Worm (Caenorhabditis elegans) whole organism, midembryonic: ENCODE results near the gene vdac-1.

Experiments used
- T22C8.4 ChIP-seq: fragments of 200-800 bp; sonication (Bioruptor generic); IDR thresholded peaks from 2 replicates; pipeline ENCODE4 v1.3.6; 2022; ENCODE audit warnings: missing genetic modification characterization, missing compliant biosample characterization
- cog-1 ChIP-seq: sonication (generic microtip); optimal IDR thresholded peaks from 2 replicates; lab custom pipeline; 2016; ENCODE audit warnings: missing genetic modification characterization, missing compliant biosample characterization
- flt-1 ChIP-seq: fragments of 200-800 bp; sonication (Bioruptor generic); IDR thresholded peaks from 2 replicates; pipeline ENCODE4 v1.3.6; 2022; ENCODE audit warnings: missing genetic modification characterization, missing compliant biosample characterization
- klf-2 ChIP-seq: fragments of 200-800 bp; sonication (Bioruptor generic); conservative IDR thresholded peaks from 2 replicates; pipeline ENCODE4 v1.3.6; 2022; ENCODE audit warnings: missing genetic modification reagents, missing genetic modification characterization, missing compliant biosample characterization
- med-1 ChIP-seq: sonication (generic microtip); optimal IDR thresholded peaks from 2 replicates; lab custom pipeline; 2017; ENCODE audit warnings: missing genetic modification characterization, mild to moderate bottlenecking, missing compliant biosample characterization, antibody characterized with exemption, missing genetic modification reagents; ENCODE audit not compliant: insufficient read depth
- ref-1 ChIP-seq: fragments of 200-800 bp; sonication (Bioruptor generic); conservative IDR thresholded peaks from 2 replicates; pipeline ENCODE4 v1.3.6; 2022; ENCODE audit warnings: missing genetic modification reagents, missing genetic modification characterization, missing compliant biosample characterization
- tab-1 ChIP-seq: fragments of 200-800 bp; sonication (Bioruptor generic); IDR thresholded peaks from 2 replicates; pipeline ENCODE4 v1.3.6; 2022; ENCODE audit warnings: missing genetic modification characterization, missing compliant biosample characterization
- ztf-23 ChIP-seq: fragments of 200-800 bp; sonication (Bioruptor generic); IDR thresholded peaks from 2 replicates; pipeline ENCODE4 v1.3.6; 2022; ENCODE audit warnings: missing genetic modification reagents, missing genetic modification characterization, missing compliant biosample characterization
- ztf-29 ChIP-seq: fragments of 200-800 bp; sonication (Bioruptor generic); IDR thresholded peaks from 2 replicates; pipeline ENCODE4 v1.3.6; 2022; ENCODE audit warnings: missing genetic modification reagents, missing genetic modification characterization, missing compliant biosample characterization

Gene vdac-1

DNA sequence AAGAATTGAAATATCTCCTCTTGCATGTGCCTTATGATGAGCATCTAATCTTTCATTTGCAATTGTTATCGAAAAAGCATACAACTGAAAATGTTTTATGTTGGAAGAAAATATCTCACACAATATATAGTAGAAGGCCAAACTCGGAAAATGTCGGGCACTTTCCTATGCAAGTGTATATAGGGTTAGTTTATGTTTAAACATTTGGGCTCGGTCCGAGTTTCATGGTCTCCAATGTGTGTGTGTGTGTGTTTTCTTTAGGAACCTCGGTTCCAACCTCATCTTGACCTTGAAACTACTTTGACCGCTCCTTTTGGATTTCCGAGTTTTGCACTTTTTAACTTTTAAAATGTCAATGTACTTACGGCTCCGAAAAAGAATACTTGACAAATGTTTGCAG lies 8.4 kb downstream of the vdac-1 start:
- no peak for TF ChIP-seq tab-1
- TF ChIP-seq ztf-23 (GFP tag; lab: Robert Waterston, UW) = no peak
- no peak for TF ChIP-seq ref-1
- TF ChIP-seq T22C8.4 (GFP tag; lab: Robert Waterston, UW) = no peak
- no peak for TF ChIP-seq flt-1 (GFP tag; lab: Robert Waterston, UW)
- no peak for TF ChIP-seq med-1
- no peak for TF ChIP-seq cog-1 (tag; lab: Kevin White, UChicago)
- TF ChIP-seq ztf-29 = no peak
- TF ChIP-seq klf-2 (GFP tag; lab: Robert Waterston, UW) = no peak

ce11 chrIV:7497750-7498149 lies 9.9 kb downstream of the vdac-1 start, which contains the start of gene egas-4:
egas-4 (minus strand) TSS chrIV:7497850.
- TF ChIP-seq tab-1 (no peak), cog-1 (tag; lab: Kevin White, UChicago) (no peak), flt-1 (GFP tag; lab: Robert Waterston, UW) (no peak), ztf-23 (GFP tag; lab: Robert Waterston, UW) (no peak), med-1 (no peak), ref-1 (no peak), klf-2 (GFP tag; lab: Robert Waterston, UW) (no peak), ztf-29 (no peak), T22C8.4 (GFP tag; lab: Robert Waterston, UW) (no peak)

DNA sequence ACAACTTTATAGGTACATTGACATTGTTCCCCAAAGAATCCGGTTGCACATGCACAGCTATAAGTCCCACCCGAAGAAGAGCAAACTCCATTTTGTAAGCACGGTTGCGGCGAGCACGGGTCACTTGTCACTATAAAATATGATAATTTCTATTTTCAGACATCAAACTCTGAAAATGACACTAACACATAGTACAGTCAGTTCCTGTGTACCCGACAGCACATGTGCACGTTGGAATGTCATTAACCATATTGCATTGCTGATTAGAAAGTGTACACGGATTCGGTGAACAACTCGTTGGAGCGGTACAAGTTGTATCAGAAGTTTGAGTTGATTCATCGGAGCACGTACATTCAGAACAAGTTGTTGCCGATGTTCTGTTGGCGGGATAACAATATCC lies 10.5 kb downstream of the vdac-1 start:
- no peak for TF ChIP-seq med-1
- TF ChIP-seq klf-2 (GFP tag; lab: Robert Waterston, UW) = no peak
- no peak for TF ChIP-seq ztf-23 (GFP tag; lab: Robert Waterston, UW)
- TF ChIP-seq flt-1 (GFP tag; lab: Robert Waterston, UW) = no peak
- TF ChIP-seq ztf-29 = no peak
- TF ChIP-seq tab-1 = no peak
- TF ChIP-seq T22C8.4 (GFP tag; lab: Robert Waterston, UW) = no peak
- TF ChIP-seq ref-1 = no peak
- TF ChIP-seq cog-1 (tag; lab: Kevin White, UChicago) = no peak

DNA sequence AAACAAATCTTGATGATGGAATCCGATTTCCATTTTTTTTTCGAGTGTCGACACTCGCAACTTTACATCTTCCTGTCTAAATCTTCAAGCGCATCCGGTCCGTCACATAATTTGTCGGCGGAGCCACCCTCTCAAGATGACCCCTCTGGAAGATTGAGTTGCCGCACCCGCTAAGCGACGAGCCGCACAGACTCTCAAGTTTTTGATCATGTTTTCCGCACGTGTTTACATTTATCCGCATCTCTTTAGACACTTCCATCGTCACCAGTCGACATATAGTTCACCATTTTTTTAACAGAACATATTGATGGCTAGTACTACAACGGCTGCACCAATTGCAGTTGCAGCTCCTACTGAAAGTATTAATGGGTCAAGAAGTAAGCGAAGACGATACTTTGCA lies 16.2 kb downstream of the vdac-1 start, which contains the start of gene F55G1.1:
Gene F55G1.1, plus strand, starts transcription at position 301 of the 400 bp plus-strand sequence.
- TF ChIP-seq T22C8.4 (GFP tag; lab: Robert Waterston, UW) (no peak), tab-1 (no peak), ref-1 (no peak), klf-2 (GFP tag; lab: Robert Waterston, UW) (no peak), ztf-29 (no peak), flt-1 (GFP tag; lab: Robert Waterston, UW) (no peak), med-1 (no peak), cog-1 (tag; lab: Kevin White, UChicago) (no peak), ztf-23 (GFP tag; lab: Robert Waterston, UW) (no peak)

- no peak for TF ChIP-seq ztf-29
- peak; percentile 65 for TF ChIP-seq flt-1 (GFP tag; lab: Robert Waterston, UW)
- TF ChIP-seq T22C8.4 (GFP tag; lab: Robert Waterston, UW) = no peak
Observed at ce11 chrIV:7488457-7488783, 19.3 kb downstream of the vdac-1 start.

DNA sequence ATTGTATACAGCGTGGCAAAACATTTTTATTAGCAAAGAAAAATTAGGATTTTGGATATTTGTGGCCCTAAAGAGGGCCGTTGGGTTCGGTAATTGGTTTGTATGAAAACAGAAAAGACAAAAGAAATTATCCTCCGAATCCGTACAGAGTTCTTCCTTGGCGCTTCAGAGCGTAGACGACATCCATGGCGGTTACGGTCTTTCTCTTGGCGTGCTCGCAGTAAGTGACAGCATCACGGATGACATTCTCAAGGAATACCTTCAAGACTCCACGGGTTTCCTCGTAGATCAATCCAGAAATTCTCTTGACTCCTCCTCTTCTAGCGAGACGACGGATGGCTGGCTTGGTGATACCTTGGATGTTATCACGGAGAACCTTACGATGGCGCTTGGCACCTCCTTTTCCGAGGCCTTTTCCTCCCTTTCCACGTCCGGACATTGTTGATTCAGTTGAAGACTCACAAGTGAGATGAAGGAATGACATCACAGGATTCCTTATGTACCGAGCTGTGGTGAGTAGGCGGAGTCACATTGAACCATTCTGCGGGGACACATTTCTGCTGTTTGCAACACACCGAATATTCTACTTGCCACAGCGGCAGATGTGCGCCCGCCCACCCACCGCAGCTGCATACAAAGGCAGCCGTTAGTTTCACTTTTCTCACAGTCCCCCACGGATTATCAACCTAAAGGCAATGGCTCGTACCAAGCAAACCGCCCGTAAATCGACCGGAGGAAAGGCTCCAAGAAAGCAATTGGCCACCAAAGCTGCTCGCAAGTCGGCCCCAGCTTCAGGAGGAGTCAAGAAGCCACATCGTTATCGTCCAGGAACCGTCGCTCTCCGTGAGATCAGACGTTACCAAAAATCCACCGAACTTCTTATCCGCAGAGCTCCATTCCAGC lies 19.9 kb downstream of the vdac-1 start, which contains the start of the genes his-60 and his-59:
Gene his-60, minus strand, starts transcription at position 439 of the 903 bp plus-strand sequence.
Gene his-59, plus strand, starts transcription at position 696 of the 903 bp plus-strand sequence.
- TF ChIP-seq ztf-29 (no peak; the same call in 1 of the 2 replicates), T22C8.4 (GFP tag; lab: Robert Waterston, UW) (0 out of 2 replicates have a peak, but pooled peaks have one; percentile 6), cog-1 (tag; lab: Kevin White, UChicago) (peak; percentile 60), ztf-23 (GFP tag; lab: Robert Waterston, UW) (peak; percentile 67; the same call in 1 of the 2 replicates), flt-1 (GFP tag; lab: Robert Waterston, UW) (peak; percentile 90)

DNA sequence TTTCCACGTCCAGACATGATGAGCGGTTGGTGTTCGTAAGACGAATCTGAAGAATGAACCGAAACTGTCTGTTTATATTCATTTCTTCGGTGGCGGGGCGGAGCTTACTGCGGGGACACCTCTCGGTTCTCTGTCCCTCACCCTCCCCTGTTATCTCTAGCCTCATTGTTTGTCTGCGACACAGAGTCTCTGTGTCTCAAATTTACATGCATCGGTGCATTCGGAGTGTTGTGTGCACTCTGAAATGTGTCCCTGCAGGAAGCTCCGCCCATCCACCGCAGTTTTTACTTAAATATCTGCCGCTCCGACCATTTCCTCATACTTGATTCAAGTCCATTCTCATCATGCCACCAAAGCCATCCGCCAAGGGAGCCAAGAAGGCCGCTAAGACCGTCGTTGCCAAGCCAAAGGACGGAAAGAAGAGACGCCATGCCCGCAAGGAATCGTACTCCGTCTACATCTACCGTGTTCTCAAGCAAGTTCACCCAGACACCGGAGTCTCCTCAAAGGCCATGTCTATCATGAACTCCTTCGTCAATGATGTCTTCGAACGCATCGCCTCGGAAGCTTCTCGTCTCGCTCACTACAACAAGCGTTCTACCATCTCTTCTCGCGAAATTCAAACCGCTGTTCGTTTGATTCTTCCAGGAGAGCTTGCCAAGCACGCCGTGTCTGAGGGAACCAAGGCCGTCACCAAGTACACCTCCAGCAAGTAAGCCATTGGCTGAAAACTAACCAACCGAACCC lies 21.3 kb downstream of the vdac-1 start, which contains the start of the genes his-61 and his-62:
Gene his-61, minus strand, starts transcription at position 17 of the 747 bp plus-strand sequence.
Gene his-62, plus strand, starts transcription at position 345 of the 747 bp plus-strand sequence.
- TF ChIP-seq ztf-23 (GFP tag; lab: Robert Waterston, UW) (0 out of 2 replicates have a peak, but pooled peaks have one; percentile 4), med-1 (no peak), cog-1 (tag; lab: Kevin White, UChicago) (peak; percentile 97), flt-1 (GFP tag; lab: Robert Waterston, UW) (peak; percentile 58), klf-2 (GFP tag; lab: Robert Waterston, UW) (peak; percentile 73)

- TF ChIP-seq ref-1 (peak; percentile 32; the same call in 1 of the 2 replicates), ztf-23 (GFP tag; lab: Robert Waterston, UW) (0 out of 2 replicates have a peak, but pooled peaks have one; percentile 9), tab-1 (0 out of 2 replicates have a peak, but pooled peaks have one; percentile 8)
Observed at ce11 chrIV:7485565-7486200, 22.0 kb downstream of the vdac-1 start.

DNA sequence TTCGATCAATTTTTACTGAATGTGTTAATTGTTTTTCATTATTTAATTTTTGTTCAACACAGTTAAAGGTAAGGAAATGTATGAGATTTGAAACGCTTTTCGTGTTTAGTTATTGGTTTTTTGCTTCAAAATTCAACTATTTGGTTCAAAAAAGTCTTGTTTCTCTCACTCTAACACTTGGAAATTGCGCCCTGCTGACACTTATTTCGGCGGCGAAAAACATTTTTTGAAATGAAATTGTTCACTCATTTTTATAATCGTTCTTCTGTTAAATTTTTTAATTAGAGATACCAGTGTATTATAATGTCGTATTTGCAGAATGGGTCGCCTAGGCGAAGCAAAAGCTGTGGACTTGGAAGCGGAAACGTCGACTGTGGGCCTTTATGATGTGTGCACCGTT lies 29.6 kb downstream of the vdac-1 start, which contains the start of gene rod-1:
Gene rod-1, plus strand, starts transcription at position 319 of the 400 bp plus-strand sequence.
- no peak for TF ChIP-seq T22C8.4 (GFP tag; lab: Robert Waterston, UW)
- TF ChIP-seq cog-1 (tag; lab: Kevin White, UChicago) = no peak
- TF ChIP-seq flt-1 (GFP tag; lab: Robert Waterston, UW) = no peak
- no peak for TF ChIP-seq ztf-29
- no peak for TF ChIP-seq klf-2 (GFP tag; lab: Robert Waterston, UW)
- TF ChIP-seq tab-1 = no peak
- no peak for TF ChIP-seq ztf-23 (GFP tag; lab: Robert Waterston, UW)
